Worm (Caenorhabditis elegans): ENCODE data around the gene xnd-1.
A peak's percentile ranks its signal among the peaks of the same experiment; 100 is the strongest.

xnd-1 gene

DNA sequence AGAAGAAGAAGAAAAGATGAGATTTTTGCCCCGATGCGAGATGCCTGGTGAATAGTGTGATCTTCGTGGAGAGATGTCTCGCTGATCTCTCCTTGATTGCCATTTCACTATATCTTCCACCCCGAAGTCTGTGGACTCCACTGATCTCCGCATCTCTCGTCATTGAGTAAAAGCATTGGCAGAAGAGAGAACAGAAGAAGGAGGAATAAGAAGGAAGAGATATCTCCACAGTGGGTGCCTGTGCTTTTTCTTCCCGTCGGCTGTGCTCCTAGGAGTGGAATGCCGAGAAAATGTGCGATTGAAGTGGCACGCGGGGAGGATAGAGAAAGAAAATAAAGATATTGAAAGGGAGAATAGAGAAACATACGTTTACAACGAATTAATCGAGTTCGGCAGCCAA is 40.6 kb upstream of the xnd-1 start (continued):
- TF ChIP-seq pag-3 (tag; optimal IDR thresholded peaks at IDR 0.05; ENCODE audit: borderline replicate concordance, insufficient read depth) (peak; percentile 97), mdl-1 (tag; optimal IDR thresholded peaks at IDR 0.05) (peak in 1 of 2 experiments; percentile 25), lsy-2 (tag; optimal IDR thresholded peaks at IDR 0.05) (peak; percentile 10 to 49)

DNA sequence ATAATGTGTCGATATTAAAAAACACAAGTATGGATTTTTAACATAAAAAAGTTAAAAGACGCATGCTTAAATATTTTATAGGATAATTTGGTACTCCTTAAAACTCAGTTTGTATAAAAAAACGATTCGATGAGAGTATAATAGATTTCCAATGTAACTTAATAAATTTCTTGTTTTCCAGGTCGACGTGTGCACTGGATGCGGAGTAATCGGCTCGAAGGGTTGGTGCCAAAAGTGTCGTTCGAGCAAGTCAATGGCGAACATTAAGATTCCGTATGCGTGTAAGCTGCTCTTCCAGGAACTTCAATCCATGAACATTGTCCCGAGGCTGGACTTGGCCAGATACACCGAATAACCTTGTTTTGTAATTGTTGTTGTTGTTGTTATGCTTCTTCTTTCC is 39.9 kb upstream of the xnd-1 start:
- TF ChIP-seq lin-13 (GFP tag; optimal IDR thresholded peaks at IDR 0.05) (no peak), rnt-1 (tag; optimal IDR thresholded peaks at IDR 0.05) (no peak), egl-13 (tag; optimal IDR thresholded peaks at IDR 0.05) (no peak), nhr-90 (tag; optimal IDR thresholded peaks at IDR 0.05; ENCODE audit: poor library complexity) (no peak), nhr-47 (tag; optimal IDR thresholded peaks at IDR 0.05) (no peak), Y116A8C.19 (tag; optimal IDR thresholded peaks at IDR 0.05; ENCODE audit: borderline replicate concordance) (no peak), skn-1 (tag; optimal IDR thresholded peaks at IDR 0.05) (no peak)

DNA sequence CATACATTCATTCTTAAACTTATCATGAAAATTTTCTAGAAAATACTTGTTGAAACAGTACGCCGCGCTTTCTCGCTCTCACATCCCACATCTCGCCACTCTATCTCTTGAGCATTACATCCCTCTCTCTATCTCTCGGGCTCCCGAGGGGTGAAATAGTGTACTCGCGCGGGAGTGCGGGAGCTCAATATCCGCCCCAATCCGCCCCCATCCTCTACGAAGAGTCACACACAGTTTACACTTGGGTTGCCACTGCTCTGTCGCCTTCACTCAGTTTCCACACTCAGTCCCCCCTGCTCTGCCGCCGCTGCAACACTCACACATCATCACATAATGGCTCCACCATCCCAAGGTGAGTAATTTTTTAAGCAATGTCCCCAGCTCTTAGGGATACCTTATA is 39.5 kb upstream of the xnd-1 start, which contains the start of gene mlc-3:
TSS of gene mlc-3 (plus strand) at position 227 of the 400 bp plus-strand sequence.
- TF ChIP-seq ceh-90 (tag; optimal IDR thresholded peaks at IDR 0.05) (no peak), ceh-82 (tag; optimal IDR thresholded peaks at IDR 0.05) (no peak), egl-13 (tag; optimal IDR thresholded peaks at IDR 0.05) (no peak), ceh-8 (GFP tag; optimal IDR thresholded peaks at IDR 0.05) (no peak), lsy-2 (tag; optimal IDR thresholded peaks at IDR 0.05) (peak in 1 of 2 experiments; percentile 32), ztf-11 (tag; optimal IDR thresholded peaks at IDR 0.05) (no peak), lin-35 (GFP tag; optimal IDR thresholded peaks at IDR 0.05) (no peak), Y116A8C.19 (tag; optimal IDR thresholded peaks at IDR 0.05; ENCODE audit: borderline replicate concordance) (no peak), efl-3 (GFP tag; optimal IDR thresholded peaks at IDR 0.05) (no peak), aly-2 (tag; optimal IDR thresholded peaks at IDR 0.05) (no peak), sup-37 (GFP tag; optimal IDR thresholded peaks at IDR 0.05) (no peak), nhr-12 (tag; optimal IDR thresholded peaks at IDR 0.05) (no peak), rnt-1 (tag; optimal IDR thresholded peaks at IDR 0.05) (peak; percentile 65), nhr-28 (tag; optimal IDR thresholded peaks at IDR 0.05) (no peak), mef-2 (tag; optimal IDR thresholded peaks at IDR 0.05) (no peak), nhr-76 (tag; optimal IDR thresholded peaks at IDR 0.05) (no peak), C34B4.2 (tag; optimal IDR thresholded peaks at IDR 0.05) (no peak), xbp-1 (tag; optimal IDR thresholded peaks at IDR 0.05) (peak; percentile 2), ztf-4 (tag; optimal IDR thresholded peaks at IDR 0.05) (no peak), mdl-1 (tag; optimal IDR thresholded peaks at IDR 0.05) (no peak), lin-15B (tag; optimal IDR thresholded peaks at IDR 0.05) (no peak), C16A3.4 (tag; optimal IDR thresholded peaks at IDR 0.05) (no peak), blmp-1 (tag; optimal IDR thresholded peaks at IDR 0.05) (no peak), nhr-77 (tag; optimal IDR thresholded peaks at IDR 0.05) (peak; percentile 16), nhr-19 (GFP tag; conservative IDR thresholded peaks at IDR 0.05) (peak; percentile 52), tbx-2 (tag; optimal IDR thresholded peaks at IDR 0.05) (peak; percentile 3), nhr-71 (tag; optimal IDR thresholded peaks at IDR 0.05) (peak; percentile 52), nhr-11 (tag; optimal IDR thresholded peaks at IDR 0.05) (no peak), dpl-1 (GFP tag; optimal IDR thresholded peaks at IDR 0.05) (no peak), elt-2 (tag; optimal IDR thresholded peaks at IDR 0.05) (no peak), swsn-7 (tag; optimal IDR thresholded peaks at IDR 0.05) (no peak), lir-3 (tag; optimal IDR thresholded peaks at IDR 0.05; ENCODE audit: poor library complexity) (no peak), unc-86 (tag; optimal IDR thresholded peaks at IDR 0.05) (no peak), snu-23 (GFP tag; optimal IDR thresholded peaks at IDR 0.05) (peak; percentile 26), lin-13 (GFP tag; optimal IDR thresholded peaks at IDR 0.05) (no peak), lin-14 (GFP tag; optimal IDR thresholded peaks at IDR 0.05) (peak; percentile 48), lin-39 (tag; optimal IDR thresholded peaks at IDR 0.05) (no peak), isw-1 (GFP tag; IDR thresholded peaks at IDR 0.05) (no peak), nhr-20 (tag; optimal IDR thresholded peaks at IDR 0.05) (peak; percentile 40), ama-1 (optimal IDR thresholded peaks at IDR 0.05) (peak; percentile 32), jun-1 (tag; optimal IDR thresholded peaks at IDR 0.05) (no peak), hlh-4 (tag; optimal IDR thresholded peaks at IDR 0.05) (no peak), mep-1 (tag; optimal IDR thresholded peaks at IDR 0.05) (no peak), unc-130 (tag; optimal IDR thresholded peaks at IDR 0.05) (no peak), unc-62 (GFP tag; optimal IDR thresholded peaks at IDR 0.05) (no peak)
